Worm (Caenorhabditis elegans) whole organism, L4 larva: Measurements from ENCODE around the gene K09E4.4.

Source experiments
- F10B5.3 ChIP-seq: sonication (generic microtip); optimal IDR thresholded peaks from 2 replicates; lab custom pipeline; 2016; ENCODE audit warnings: mild to moderate bottlenecking, missing genetic modification characterization, missing compliant biosample characterization
- F26F4.8 ChIP-seq: fragments of 200-800 bp; sonication (Bioruptor generic); conservative IDR thresholded peaks from 2 replicates; pipeline ENCODE4 v1.3.6; 2022; ENCODE audit warnings: missing genetic modification characterization, missing compliant biosample characterization
- F37D6.2 ChIP-seq: sonication (generic microtip); optimal IDR thresholded peaks from 2 replicates; lab custom pipeline; 2016; ENCODE audit warnings: mild to moderate bottlenecking, missing genetic modification characterization, missing compliant biosample characterization
- F49E8.2 ChIP-seq: sonication (generic microtip); optimal IDR thresholded peaks from 2 replicates; lab custom pipeline; 2016; ENCODE audit warnings: missing compliant biosample characterization, mild to moderate bottlenecking, missing genetic modification characterization, borderline replicate concordance
- R02D3.7 ChIP-seq: fragments of 150-350 bp; sonication (generic microtip); optimal IDR thresholded peaks from 3 replicates; lab custom pipeline; 2014; ENCODE audit warnings: missing biosample characterization, missing genetic modification characterization
- T20F7.1 ChIP-seq: fragments of 200-800 bp; sonication (Bioruptor generic); optimal IDR thresholded peaks from 2 replicates; lab custom pipeline; 2018; ENCODE audit warnings: mild to moderate bottlenecking, missing genetic modification characterization, missing compliant biosample characterization
- T26A8.4 ChIP-seq: fragments of 200-800 bp; sonication (Bioruptor generic); IDR thresholded peaks from 2 replicates; pipeline ENCODE4 v1.3.6; 2022; ENCODE audit warnings: missing genetic modification characterization, missing compliant biosample characterization
- Y5F2A.4 ChIP-seq: fragments of 200-800 bp; sonication (Bioruptor generic); optimal IDR thresholded peaks from 2 replicates; lab custom pipeline; 2018; ENCODE audit warnings: mild to moderate bottlenecking, missing genetic modification characterization, missing compliant biosample characterization
- ZK337.2 ChIP-seq: fragments of 200-800 bp; sonication (Bioruptor generic); IDR thresholded peaks from 2 replicates; pipeline ENCODE4 v1.3.6; 2022; ENCODE audit warnings: missing genetic modification reagents, missing genetic modification characterization, missing compliant biosample characterization
- ZK546.5 ChIP-seq, 2 experiments: sonication (generic microtip); optimal IDR thresholded peaks; 2 replicates each; lab custom pipeline; 2017; ENCODE audit warnings: missing biosample characterization in 2 of 2, missing genetic modification characterization in 2 of 2
- aha-1 ChIP-seq: fragments of 150-350 bp; peaks from one replicate; lab custom pipeline; 2014; ENCODE audit warnings: missing biosample characterization, missing genetic modification characterization
- aly-2 ChIP-seq: sonication (generic microtip); optimal IDR thresholded peaks from 2 replicates; lab custom pipeline; 2018; ENCODE audit warnings: missing biosample characterization, missing genetic modification characterization
- attf-4 ChIP-seq: sonication (generic microtip); optimal IDR thresholded peaks from 3 replicates; lab custom pipeline; 2017; ENCODE audit warnings: missing biosample characterization, missing genetic modification characterization
- ceh-44 ChIP-seq: fragments of 200-800 bp; sonication (Bioruptor generic); IDR thresholded peaks from 2 replicates; pipeline ENCODE4 v1.3.6; 2022; ENCODE audit warnings: missing genetic modification reagents, missing genetic modification characterization, missing compliant biosample characterization
- ces-1 ChIP-seq: fragments of 150-350 bp; sonication (generic microtip); optimal IDR thresholded peaks from 4 replicates; lab custom pipeline; 2014; ENCODE audit warnings: missing biosample characterization, missing genetic modification reagents, missing genetic modification characterization
- daf-19 ChIP-seq: fragments of 200-800 bp; sonication (Bioruptor generic); conservative IDR thresholded peaks from 2 replicates; pipeline ENCODE4 v1.3.6; 2022; ENCODE audit warnings: missing genetic modification characterization, missing compliant biosample characterization
- dmd-9 ChIP-seq: fragments of 200-800 bp; sonication (Bioruptor generic); IDR thresholded peaks from 2 replicates; pipeline ENCODE4 v1.3.6; 2022; ENCODE audit warnings: missing genetic modification reagents, missing genetic modification characterization, missing compliant biosample characterization
- duxl-1 ChIP-seq: sonication (generic microtip); optimal IDR thresholded peaks from 2 replicates; lab custom pipeline; 2016; ENCODE audit warnings: mild to moderate bottlenecking, missing genetic modification characterization, moderate library complexity, missing compliant biosample characterization; ENCODE audit not compliant: poor library complexity
- egl-43 ChIP-seq: fragments of 200-800 bp; sonication (Bioruptor generic); IDR thresholded peaks from 2 replicates; pipeline ENCODE4 v1.3.6; 2022; ENCODE audit warnings: missing genetic modification reagents, missing genetic modification characterization, missing compliant biosample characterization
- fkh-10 ChIP-seq: fragments of 150-350 bp; optimal IDR thresholded peaks from 2 replicates; lab custom pipeline; 2014; ENCODE audit warnings: missing biosample characterization, missing genetic modification reagents, missing genetic modification characterization
- gei-8 ChIP-seq: fragments of 200-800 bp; sonication (Bioruptor generic); optimal IDR thresholded peaks from 2 replicates; lab custom pipeline; 2018; ENCODE audit warnings: mild to moderate bottlenecking, missing genetic modification characterization, missing compliant biosample characterization
- hmg-1.1 ChIP-seq: fragments of 200-800 bp; sonication (Bioruptor generic); IDR thresholded peaks from 2 replicates; pipeline ENCODE4 v1.3.6; 2022; ENCODE audit warnings: missing genetic modification reagents, missing genetic modification characterization, missing compliant biosample characterization
- jun-1 ChIP-seq: fragments of 150-350 bp; optimal IDR thresholded peaks from 2 replicates; lab custom pipeline; 2014; ENCODE audit warnings: missing biosample characterization, missing genetic modification reagents, missing genetic modification characterization
- lim-7 ChIP-seq: fragments of 200-800 bp; sonication (Bioruptor generic); IDR thresholded peaks from 2 replicates; pipeline ENCODE4 v1.3.6; 2022; ENCODE audit warnings: missing genetic modification characterization, missing compliant biosample characterization
- lin-39 ChIP-seq: fragments of 150-350 bp; optimal IDR thresholded peaks from 2 replicates; lab custom pipeline; 2014; ENCODE audit warnings: missing biosample characterization, missing genetic modification reagents, missing genetic modification characterization
- lsy-2 ChIP-seq, 2 experiments: fragments of 150-350 bp in 1 of 2; sonication (generic microtip) in 1 of 2; optimal IDR thresholded peaks; 2 replicates each; lab custom pipeline; 2014 to 2017; ENCODE audit warnings: missing biosample characterization in 2 of 2, missing genetic modification characterization in 2 of 2
- mdl-1 ChIP-seq, 2 experiments: fragments of 150-350 bp in 1 of 2; sonication (generic microtip) in 1 of 2; optimal IDR thresholded peaks; 2 replicates each; lab custom pipeline; 2014 to 2017; ENCODE audit warnings: missing biosample characterization in 2 of 2, missing genetic modification characterization in 2 of 2
- mdt-29 ChIP-seq: fragments of 200-800 bp; sonication (Bioruptor generic); IDR thresholded peaks from 2 replicates; pipeline ENCODE4 v1.3.6; 2022; ENCODE audit warnings: missing genetic modification reagents, missing genetic modification characterization, missing compliant biosample characterization
- mes-2 ChIP-seq: sonication (generic microtip); optimal IDR thresholded peaks from 2 replicates; lab custom pipeline; 2016; ENCODE audit warnings: missing genotype, mild to moderate bottlenecking, missing genetic modification characterization, missing compliant biosample characterization; ENCODE audit not compliant: poor library complexity, severe bottlenecking
- mxl-3 ChIP-seq: fragments of 200-800 bp; sonication (Bioruptor generic); optimal IDR thresholded peaks from 2 replicates; lab custom pipeline; 2018; ENCODE audit warnings: mild to moderate bottlenecking, missing genetic modification characterization, missing compliant biosample characterization
- nhr-10 ChIP-seq: fragments of 150-350 bp; optimal IDR thresholded peaks from 2 replicates; lab custom pipeline; 2014; ENCODE audit warnings: missing biosample characterization, missing genetic modification characterization
- nhr-28 ChIP-seq: fragments of 150-350 bp; optimal IDR thresholded peaks from 2 replicates; lab custom pipeline; 2014; ENCODE audit warnings: missing biosample characterization, missing genetic modification characterization
- nhr-6 ChIP-seq: fragments of 150-350 bp; optimal IDR thresholded peaks from 2 replicates; lab custom pipeline; 2014; ENCODE audit warnings: missing biosample characterization, missing genetic modification characterization
- nhr-76 ChIP-seq: fragments of 150-350 bp; optimal IDR thresholded peaks from 2 replicates; lab custom pipeline; 2014; ENCODE audit warnings: missing biosample characterization, missing genetic modification characterization
- nhr-77 ChIP-seq: fragments of 150-350 bp; optimal IDR thresholded peaks from 2 replicates; lab custom pipeline; 2014; ENCODE audit warnings: missing biosample characterization, missing genetic modification characterization
- pha-4 ChIP-seq, 2 experiments: fragments of 150-350 bp in 1 of 2; fragments of 200-800 bp in 1 of 2; sonication (Bioruptor generic) in 1 of 2; IDR thresholded peaks in 1 of 2; optimal IDR thresholded peaks in 1 of 2; 2 replicates each; pipeline versions ENCODE4 v1.3.6 to Lab custom; 2014 to 2022; ENCODE audit warnings: missing genetic modification characterization in 2 of 2, missing genetic modification reagents in 2 of 2, missing biosample characterization in 1 of 2, missing compliant biosample characterization in 1 of 2
- php-3 ChIP-seq: fragments of 200-800 bp; sonication (Bioruptor generic); IDR thresholded peaks from 2 replicates; pipeline ENCODE4 v1.3.6; 2022; ENCODE audit warnings: missing genetic modification reagents, missing genetic modification characterization, missing compliant biosample characterization
- rbr-2 ChIP-seq: sonication (generic microtip); optimal IDR thresholded peaks from 2 replicates; lab custom pipeline; 2016; ENCODE audit warnings: missing genotype, missing genetic modification characterization, missing compliant biosample characterization
- saeg-2 ChIP-seq: fragments of 200-800 bp; sonication (Bioruptor generic); IDR thresholded peaks from 2 replicates; pipeline ENCODE4 v1.3.6; 2022; ENCODE audit warnings: missing genetic modification reagents, missing genetic modification characterization, missing compliant biosample characterization
- set-16 ChIP-seq: fragments of 200-800 bp; sonication (Bioruptor generic); IDR thresholded peaks from 2 replicates; pipeline ENCODE4 v1.3.6; 2022; ENCODE audit warnings: missing genetic modification reagents, missing genetic modification characterization, missing compliant biosample characterization
- skn-1 ChIP-seq: fragments of 150-350 bp; optimal IDR thresholded peaks from 2 replicates; lab custom pipeline; 2014; ENCODE audit warnings: missing biosample characterization, missing genetic modification characterization
- snpc-4 ChIP-seq: fragments of 150-350 bp; optimal IDR thresholded peaks from 2 replicates; lab custom pipeline; 2014; ENCODE audit warnings: missing biosample characterization, missing genetic modification characterization
- spr-1 ChIP-seq: sonication (generic microtip); optimal IDR thresholded peaks from 2 replicates; lab custom pipeline; 2016; ENCODE audit warnings: mild to moderate bottlenecking, missing genetic modification characterization, missing compliant biosample characterization
- spr-3 ChIP-seq: fragments of 200-800 bp; sonication (Bioruptor generic); optimal IDR thresholded peaks from 2 replicates; lab custom pipeline; 2018; ENCODE audit warnings: mild to moderate bottlenecking, missing genetic modification characterization, missing compliant biosample characterization
- tra-1 ChIP-seq: fragments of 200-800 bp; sonication (Bioruptor generic); IDR thresholded peaks from 2 replicates; pipeline ENCODE4 v1.3.6; 2022; ENCODE audit warnings: missing genetic modification reagents, missing genetic modification characterization, missing compliant biosample characterization
- unc-130 ChIP-seq: sonication (generic microtip); optimal IDR thresholded peaks from 2 replicates; lab custom pipeline; 2016; ENCODE audit warnings: missing genetic modification reagents, missing genetic modification characterization, missing compliant biosample characterization
- vab-7 ChIP-seq: fragments of 200-800 bp; sonication (Bioruptor generic); IDR thresholded peaks from 2 replicates; pipeline ENCODE4 v1.3.6; 2022; ENCODE audit warnings: missing genetic modification reagents, missing genetic modification characterization, missing compliant biosample characterization
- zfp-3 ChIP-seq: fragments of 200-800 bp; sonication (Bioruptor generic); conservative IDR thresholded peaks from 2 replicates; pipeline ENCODE4 v1.3.6; 2022; ENCODE audit warnings: missing genetic modification reagents, missing genetic modification characterization, missing compliant biosample characterization
- zip-11 ChIP-seq: fragments of 200-800 bp; sonication (Bioruptor generic); IDR thresholded peaks from 2 replicates; pipeline ENCODE4 v1.3.6; 2022; ENCODE audit warnings: missing genetic modification characterization, missing compliant biosample characterization
- ztf-11 ChIP-seq: fragments of 150-350 bp; optimal IDR thresholded peaks from 2 replicates; lab custom pipeline; 2014; ENCODE audit warnings: missing biosample characterization, missing genetic modification characterization
- ztf-7 ChIP-seq: fragments of 150-350 bp; optimal IDR thresholded peaks from 2 replicates; lab custom pipeline; 2014; ENCODE audit warnings: missing biosample characterization, missing genetic modification characterization

K09E4.4 gene

DNA sequence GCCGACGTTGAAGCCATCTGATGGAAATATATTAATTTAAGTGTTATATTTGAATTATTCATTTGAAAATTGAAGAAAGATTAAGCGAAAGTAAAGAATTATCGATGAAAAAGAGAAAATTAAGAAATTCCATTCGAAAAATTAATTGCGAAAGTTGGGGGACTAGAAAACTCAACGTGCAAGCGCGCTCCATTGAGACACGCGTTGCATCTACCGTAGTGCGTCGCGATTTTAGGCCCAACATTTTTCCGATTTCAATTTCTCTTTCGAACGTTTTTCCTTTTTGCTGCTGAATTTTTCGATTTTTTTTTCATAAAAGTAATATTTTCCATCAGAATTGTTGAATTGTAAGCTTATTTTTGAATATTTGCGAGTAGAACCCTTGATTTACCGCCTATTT lies 32.4 kb upstream of the K09E4.4 start, which contains the start of gene Y48B6A.1:
Gene Y48B6A.1 (minus strand): TSS at position 17 of the 400 bp plus-strand sequence.
- peak; percentile 86 for TF ChIP-seq nhr-6
- TF ChIP-seq mdt-29 (GFP tag; lab: Robert Waterston, UW), result peak; percentile 68
- TF ChIP-seq set-16 (GFP tag; lab: Robert Waterston, UW), result no peak
- peak; percentile 58 for TF ChIP-seq ztf-7 (tag; lab: Kevin White, UChicago)
- 0 out of 2 replicates have a peak, but pooled peaks have one; percentile 45 for TF ChIP-seq tra-1 (GFP tag; lab: Robert Waterston, UW)
- TF ChIP-seq vab-7, result peak; percentile 89
- peak; percentile 71 for TF ChIP-seq spr-1
- TF ChIP-seq R02D3.7 (tag; lab: Kevin White, UChicago), result no peak
- peak; percentile 91 for TF ChIP-seq rbr-2 (tag; lab: Kevin White, UChicago)
- peak; percentile 98 for TF ChIP-seq aha-1 (tag; lab: Kevin White, UChicago)
- TF ChIP-seq hmg-1.1 (GFP tag; lab: Robert Waterston, UW), result peak; percentile 82
- peak; percentile 97 for TF ChIP-seq ZK337.2
- peak; percentile 84 for TF ChIP-seq zfp-3 (GFP tag; lab: Robert Waterston, UW)
- no peak for TF ChIP-seq Y5F2A.4 (GFP tag; lab: Kevin White, UChicago)
- TF ChIP-seq dmd-9 (GFP tag; lab: Robert Waterston, UW), result peak; percentile 92
- TF ChIP-seq mdl-1 (tag; optimal IDR thresholded peaks at IDR 0.05; lab: Kevin White, UChicago), result peak in 1 of 2 experiments; percentile 52
- TF ChIP-seq attf-4 (tag; lab: Kevin White, UChicago), result no peak
- peak; percentile 83 for TF ChIP-seq jun-1 (tag; lab: Kevin White, UChicago)
- peak; percentile 89 for TF ChIP-seq ceh-44 (GFP tag; lab: Robert Waterston, UW)
- peak; percentile 76; the same call in 1 of the 2 replicates for TF ChIP-seq pha-4 (GFP tag; IDR thresholded peaks at IDR 0.05; lab: Robert Waterston, UW)
- peak; percentile 99 for TF ChIP-seq pha-4 (tag; optimal IDR thresholded peaks at IDR 0.05; lab: Kevin White, UChicago)
- TF ChIP-seq F49E8.2 (tag; lab: Kevin White, UChicago), result peak; percentile 58
- TF ChIP-seq gei-8 (GFP tag; lab: Kevin White, UChicago), result no peak
- TF ChIP-seq nhr-76 (tag; lab: Kevin White, UChicago), result no peak
- TF ChIP-seq ces-1 (GFP tag; lab: Kevin White, UChicago), result peak; percentile 17
- TF ChIP-seq lsy-2 (tag; optimal IDR thresholded peaks at IDR 0.05; lab: Kevin White, UChicago), result peak; percentile 95 to 99
- 0 out of 2 replicates have a peak, but pooled peaks have one; percentile 35 for TF ChIP-seq saeg-2 (GFP tag; lab: Robert Waterston, UW)
- no peak for TF ChIP-seq daf-19
- TF ChIP-seq php-3, result 0 out of 2 replicates have a peak, but pooled peaks have one; percentile 35
- no peak for TF ChIP-seq F10B5.3
- TF ChIP-seq lin-39 (tag; lab: Kevin White, UChicago), result no peak
- TF ChIP-seq fkh-10 (GFP tag; lab: Kevin White, UChicago), result peak; percentile 86
- no peak for TF ChIP-seq zip-11 (GFP tag; lab: Robert Waterston, UW)
- TF ChIP-seq aly-2 (tag; lab: Kevin White, UChicago), result no peak
- no peak for TF ChIP-seq ztf-11
- peak; percentile 93 for TF ChIP-seq nhr-28 (tag; lab: Kevin White, UChicago)
- TF ChIP-seq nhr-77 (tag; lab: Kevin White, UChicago), result peak; percentile 99
- no peak for TF ChIP-seq skn-1 (tag; lab: Kevin White, UChicago)
- peak; percentile 88 for TF ChIP-seq duxl-1 (tag; lab: Kevin White, UChicago)
- TF ChIP-seq F26F4.8, result no peak
- peak; percentile 70 for TF ChIP-seq F37D6.2 (tag; lab: Kevin White, UChicago)
- peak; percentile 99 for TF ChIP-seq mes-2
- TF ChIP-seq nhr-10 (tag; lab: Kevin White, UChicago), result peak; percentile 0
- 0 out of 2 replicates have a peak, but pooled peaks have one; percentile 52 for TF ChIP-seq lim-7 (GFP tag; lab: Robert Waterston, UW)
- peak; percentile 79 for TF ChIP-seq T26A8.4 (GFP tag; lab: Robert Waterston, UW)
- peak; percentile 59 for TF ChIP-seq snpc-4
- TF ChIP-seq spr-3 (GFP tag; lab: Kevin White, UChicago), result peak; percentile 4
- TF ChIP-seq mxl-3 (GFP tag; lab: Kevin White, UChicago), result peak; percentile 87
- TF ChIP-seq egl-43 (GFP tag; lab: Robert Waterston, UW), result 0 out of 2 replicates have a peak, but pooled peaks have one; percentile 64
- TF ChIP-seq ZK546.5 (tag; optimal IDR thresholded peaks at IDR 0.05; lab: Kevin White, UChicago), result peak in 1 of 2 experiments; percentile 69
- TF ChIP-seq T20F7.1 (GFP tag; lab: Kevin White, UChicago), result no peak
- peak; percentile 97 for TF ChIP-seq unc-130
